Fruit fly (Drosophila melanogaster) whole organism, wandering third instar larva: ENCODE measurements around the gene AnxB9.

Source experiments
- Abd-B ChIP-seq: fragments of >200 bp; optimal IDR thresholded peaks from 2 replicates; lab custom pipeline; 2017; ENCODE audit warnings: missing biosample characterization, missing genetic modification characterization
- CG32264 ChIP-seq: fragments of 200-800 bp; sonication (Bioruptor generic); optimal IDR thresholded peaks from 2 replicates; lab custom pipeline; 2016; ENCODE audit warnings: missing biosample characterization, missing genetic modification characterization
- CG9705 ChIP-seq: fragments of 200-800 bp; sonication (Bioruptor generic); optimal IDR thresholded peaks from 2 replicates; lab custom pipeline; 2018; ENCODE audit warnings: missing biosample characterization, mild to moderate bottlenecking, missing genetic modification characterization
- CrebA ChIP-seq: fragments of 200-800 bp; sonication (Bioruptor generic); optimal IDR thresholded peaks from 2 replicates; lab custom pipeline; 2016; ENCODE audit warnings: missing biosample characterization, mild to moderate bottlenecking, missing genetic modification characterization, borderline replicate concordance
- Dfd ChIP-seq: fragments of >200 bp; optimal IDR thresholded peaks from 2 replicates; lab custom pipeline; 2017; ENCODE audit warnings: missing biosample characterization, missing genetic modification characterization
- Dif ChIP-seq: fragments of 200-275, 200-300 bp; sonication (Bioruptor generic); optimal IDR thresholded peaks from 2 replicates; lab custom pipeline; 2018; ENCODE audit warnings: missing biosample characterization, missing genetic modification characterization; ENCODE audit not compliant: partially characterized antibody
- GATAd ChIP-seq: sonication (Bioruptor generic); optimal IDR thresholded peaks from 2 replicates; lab custom pipeline; 2016; ENCODE audit warnings: missing biosample characterization, missing genetic modification characterization
- HLH106 ChIP-seq: fragments of 200-800 bp; optimal IDR thresholded peaks from 3 replicates; lab custom pipeline; 2019; ENCODE audit warnings: missing biosample characterization, mild to moderate bottlenecking, missing genetic modification characterization, moderate library complexity
- Hnf4 ChIP-seq: fragments of 200-800 bp; sonication (Bioruptor generic); optimal IDR thresholded peaks from 2 replicates; lab custom pipeline; 2016; ENCODE audit warnings: missing biosample characterization, mild to moderate bottlenecking, missing genetic modification characterization
- Hr78 ChIP-seq: fragments of >200 bp; optimal IDR thresholded peaks from 2 replicates; lab custom pipeline; 2017; ENCODE audit warnings: missing biosample characterization, missing genetic modification characterization
- Hr83 ChIP-seq: fragments of 200-300 bp; sonication (Bioruptor generic); optimal IDR thresholded peaks from 2 replicates; lab custom pipeline; 2016; ENCODE audit warnings: missing biosample characterization, mild to moderate bottlenecking, missing genetic modification characterization, moderate library complexity; ENCODE audit not compliant: poor library complexity, severe bottlenecking
- Jra ChIP-seq: sonication (Bioruptor generic); optimal IDR thresholded peaks from 2 replicates; lab custom pipeline; 2016; ENCODE audit warnings: missing biosample characterization, missing genetic modification characterization
- Mio ChIP-seq: sonication (Bioruptor generic); optimal IDR thresholded peaks from 2 replicates; lab custom pipeline; 2016; ENCODE audit warnings: missing biosample characterization, missing genetic modification characterization
- Myc ChIP-seq: fragments of >200 bp; optimal IDR thresholded peaks from 2 replicates; lab custom pipeline; 2017
- N ChIP-seq: fragments of >200 bp; optimal IDR thresholded peaks from 2 replicates; lab custom pipeline; 2018; ENCODE audit warnings: missing biosample characterization, missing external identifiers, missing genetic modification characterization
- OdsH ChIP-seq: fragments of 200-800 bp; sonication (Bioruptor generic); optimal IDR thresholded peaks from 2 replicates; lab custom pipeline; 2016; ENCODE audit warnings: missing biosample characterization, mild to moderate bottlenecking, missing genetic modification characterization
- Rel ChIP-seq, 2 experiments: fragments of 200-800 bp; sonication (Bioruptor generic) in 1 of 2; optimal IDR thresholded peaks; 2 replicates in 1 of 2; 3 replicates in 1 of 2; lab custom pipeline; 2016 to 2019; ENCODE audit warnings: mild to moderate bottlenecking in 2 of 2, missing biosample characterization in 2 of 2, missing genetic modification characterization in 2 of 2, moderate library complexity in 1 of 2
- Sp1 ChIP-seq: fragments of 200-800 bp; sonication (Bioruptor generic); optimal IDR thresholded peaks from 3 replicates; lab custom pipeline; 2019; ENCODE audit warnings: missing biosample characterization, mild to moderate bottlenecking, missing genetic modification characterization, moderate library complexity
- br ChIP-seq: fragments of 200-800 bp; sonication (Bioruptor generic); optimal IDR thresholded peaks from 2 replicates; lab custom pipeline; 2016; ENCODE audit warnings: missing biosample characterization, missing genetic modification characterization
- brk ChIP-seq: fragments of 200-800 bp; sonication (Bioruptor generic); optimal IDR thresholded peaks from 2 replicates; lab custom pipeline; 2016; ENCODE audit warnings: missing biosample characterization, mild to moderate bottlenecking, missing genetic modification characterization
- dl ChIP-seq, 2 experiments: fragments of 175-275, 200-275 bp in 1 of 2; fragments of 200-275 bp in 1 of 2; sonication (Bioruptor generic); optimal IDR thresholded peaks; lab custom pipeline; 2018; ENCODE audit warnings: mild to moderate bottlenecking in 2 of 2, missing biosample characterization in 2 of 2, missing genetic modification characterization in 2 of 2, moderate library complexity in 2 of 2; ENCODE audit not compliant: partially characterized antibody in 2 of 2, insufficient read depth in 1 of 2
- dmrt93B ChIP-seq: fragments of 200-800 bp; sonication (Bioruptor generic); optimal IDR thresholded peaks from 2 replicates; lab custom pipeline; 2018; ENCODE audit warnings: missing biosample characterization, mild to moderate bottlenecking, missing genetic modification characterization
- dsf ChIP-seq: sonication (Bioruptor generic); optimal IDR thresholded peaks from 2 replicates; lab custom pipeline; 2016; ENCODE audit warnings: missing biosample characterization, missing genetic modification characterization, borderline replicate concordance
- ey ChIP-seq: fragments of 200-800 bp; sonication (Bioruptor generic); optimal IDR thresholded peaks from 2 replicates; lab custom pipeline; 2016; ENCODE audit warnings: missing biosample characterization, missing genetic modification characterization
- foxo ChIP-seq, 2 experiments: fragments of 200-800 bp; sonication (Bioruptor generic); optimal IDR thresholded peaks; 2 replicates in 1 of 2; 3 replicates in 1 of 2; lab custom pipeline; 2016 to 2017; ENCODE audit warnings: missing biosample characterization in 2 of 2, missing genetic modification characterization in 2 of 2
- fru ChIP-seq: fragments of 200-800 bp; sonication (Bioruptor generic); optimal IDR thresholded peaks from 3 replicates; lab custom pipeline; 2016; ENCODE audit warnings: missing biosample characterization, mild to moderate bottlenecking, missing genetic modification characterization
- h ChIP-seq: fragments of 200-800 bp; sonication (Bioruptor generic); optimal IDR thresholded peaks from 3 replicates; lab custom pipeline; 2016; ENCODE audit warnings: missing biosample characterization, mild to moderate bottlenecking, missing genetic modification characterization
- jim ChIP-seq: fragments of 175-275, 200-325 bp; sonication (Bioruptor generic); optimal IDR thresholded peaks from 2 replicates; lab custom pipeline; 2016; ENCODE audit warnings: missing biosample characterization, mild to moderate bottlenecking, missing genetic modification characterization
- lola ChIP-seq: fragments of >200 bp; optimal IDR thresholded peaks from 2 replicates; lab custom pipeline; 2017; ENCODE audit warnings: missing biosample characterization, missing genetic modification characterization
- pan ChIP-seq: fragments of >200 bp; optimal IDR thresholded peaks from 2 replicates; lab custom pipeline; 2017
- psq ChIP-seq: fragments of 200-800 bp; sonication (Bioruptor generic); optimal IDR thresholded peaks from 3 replicates; lab custom pipeline; 2017; ENCODE audit warnings: missing biosample characterization, mild to moderate bottlenecking, missing genetic modification characterization, moderate library complexity
- rgr ChIP-seq: fragments of 200-800 bp; sonication (Bioruptor generic); optimal IDR thresholded peaks from 3 replicates; lab custom pipeline; 2016; ENCODE audit warnings: missing biosample characterization, mild to moderate bottlenecking, missing genetic modification characterization
- sage ChIP-seq: fragments of 200-800 bp; sonication (Bioruptor generic); optimal IDR thresholded peaks from 2 replicates; lab custom pipeline; 2016; ENCODE audit warnings: missing biosample characterization, mild to moderate bottlenecking, missing genetic modification characterization
- sv ChIP-seq: fragments of 200-800 bp; sonication (Bioruptor generic); optimal IDR thresholded peaks from 3 replicates; lab custom pipeline; 2016; ENCODE audit warnings: missing biosample characterization, missing genetic modification characterization
- tai ChIP-seq: sonication (Bioruptor generic); optimal IDR thresholded peaks from 2 replicates; lab custom pipeline; 2016; ENCODE audit warnings: missing biosample characterization, missing genetic modification characterization
- usp ChIP-seq: fragments of >200 bp; optimal IDR thresholded peaks from 2 replicates; lab custom pipeline; 2017; ENCODE audit warnings: missing biosample characterization, missing genetic modification characterization
- woc ChIP-seq: sonication (Bioruptor generic); optimal IDR thresholded peaks from 2 replicates; lab custom pipeline; 2016; ENCODE audit warnings: missing biosample characterization, mild to moderate bottlenecking, missing genetic modification characterization

Gene AnxB9

DNA sequence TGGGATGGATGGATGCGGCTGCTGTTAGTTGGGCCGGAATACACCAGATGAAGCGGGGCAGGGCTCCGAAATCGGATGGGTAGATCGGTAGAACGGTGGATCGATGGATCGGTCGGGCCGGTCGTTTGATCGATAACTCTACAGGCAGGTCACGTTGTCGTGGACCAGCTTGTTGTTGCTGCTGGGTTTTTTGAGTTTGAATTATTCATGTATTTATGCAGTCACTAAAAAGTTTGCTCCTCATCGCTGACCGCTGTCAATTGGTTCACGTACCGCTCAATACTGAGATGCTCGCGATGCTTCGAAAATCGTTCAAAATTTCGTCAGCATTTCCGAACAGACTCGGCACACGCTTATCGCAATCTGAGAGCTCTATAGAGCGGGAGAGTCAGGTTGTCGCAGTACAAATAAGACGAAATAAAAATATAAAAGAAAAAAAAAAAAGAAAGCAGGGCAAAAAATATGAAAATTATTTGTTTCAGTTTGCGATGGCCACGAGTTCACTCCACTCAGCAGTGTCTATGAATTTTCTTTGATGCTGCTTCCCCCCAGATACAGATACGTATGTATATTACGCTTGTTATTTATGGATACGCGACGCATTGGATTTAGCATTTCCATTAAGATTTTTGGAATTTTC, 41.0 kb upstream of the AnxB9 start, which contains the start of gene peg:
peg (minus strand) TSS at position 262 of the 640 bp plus-strand sequence.
- TF ChIP-seq sage (GFP tag; lab: Kevin White, UChicago) (peak; percentile 9), CrebA (GFP tag; lab: Kevin White, UChicago) (peak; percentile 68), brk (GFP tag; lab: Kevin White, UChicago) (no peak), Dfd (no peak), Sp1 (peak; percentile 72), br (peak; percentile 37), HLH106 (peak; percentile 9), sv (GFP tag; lab: Kevin White, UChicago) (no peak), Rel (GFP tag; optimal IDR thresholded peaks at IDR 0.05; lab: Kevin White, UChicago) (peak; percentile 84), Rel (tag; optimal IDR thresholded peaks at IDR 0.05; lab: Kevin White, UChicago) (no peak)

- TF ChIP-seq jim (GFP tag; lab: Kevin White, UChicago) (no peak), GATAd (GFP tag; lab: Kevin White, UChicago) (no peak), N (GFP tag; lab: Kevin White, UChicago) (no peak), brk (GFP tag; lab: Kevin White, UChicago) (no peak), fru (GFP tag; lab: Kevin White, UChicago) (no peak), ey (GFP tag; lab: Kevin White, UChicago) (no peak), CrebA (GFP tag; lab: Kevin White, UChicago) (no peak), lola (GFP tag; lab: Kevin White, UChicago) (no peak), woc (GFP tag; lab: Kevin White, UChicago) (no peak), sv (GFP tag; lab: Kevin White, UChicago) (no peak), Abd-B (GFP tag; lab: Kevin White, UChicago) (no peak), dl (GFP tag; optimal IDR thresholded peaks at IDR 0.05; lab: Kevin White, UChicago; ENCODE audit: insufficient read depth in 1 of 2, partially characterized antibody in 2 of 2) (no peak), Rel (GFP tag; optimal IDR thresholded peaks at IDR 0.05; lab: Kevin White, UChicago) (no peak), Rel (tag; optimal IDR thresholded peaks at IDR 0.05; lab: Kevin White, UChicago) (no peak), foxo (GFP tag; optimal IDR thresholded peaks at IDR 0.05; lab: Kevin White, UChicago) (no peak), CG9705 (GFP tag; lab: Kevin White, UChicago) (no peak), Myc (no peak)
Measured at dm6 chr3R:21025508-21025907, 39.5 kb upstream of the AnxB9 start.

- no peak for TF ChIP-seq Dif (GFP tag; lab: Kevin White, UChicago)
- TF ChIP-seq ey (GFP tag; lab: Kevin White, UChicago): no peak
- TF ChIP-seq woc (GFP tag; lab: Kevin White, UChicago): no peak
- TF ChIP-seq fru (GFP tag; lab: Kevin White, UChicago): no peak
- no peak for TF ChIP-seq Abd-B (GFP tag; lab: Kevin White, UChicago)
- TF ChIP-seq usp (GFP tag; lab: Kevin White, UChicago): no peak
- no peak for TF ChIP-seq br
- TF ChIP-seq CrebA (GFP tag; lab: Kevin White, UChicago): no peak
- no peak for TF ChIP-seq psq
- TF ChIP-seq rgr (GFP tag; lab: Kevin White, UChicago): no peak
- TF ChIP-seq Dfd: no peak
- no peak for TF ChIP-seq Jra (GFP tag; lab: Kevin White, UChicago)
- TF ChIP-seq Mio (GFP tag; lab: Kevin White, UChicago): no peak
- no peak for TF ChIP-seq GATAd (GFP tag; lab: Kevin White, UChicago)
- no peak for TF ChIP-seq tai
- no peak for TF ChIP-seq CG32264 (GFP tag; lab: Kevin White, UChicago)
- no peak for TF ChIP-seq N (GFP tag; lab: Kevin White, UChicago)
- no peak for TF ChIP-seq h
- TF ChIP-seq dmrt93B (GFP tag; lab: Kevin White, UChicago): no peak
Measured at dm6 chr3R:21042399-21042798, 22.6 kb upstream of the AnxB9 start, which contains the start of gene Dhc93AB. Gene Dhc93AB, minus strand, starts transcription at chr3R:21042499.

dm6 chr3R:21043549-21044118, 21.4 kb upstream of the AnxB9 start, which contains the start of gene CG12278:
Gene CG12278, plus strand, starts transcription at chr3R:21044068.
- TF ChIP-seq CG32264 (GFP tag; lab: Kevin White, UChicago) (no peak), dl (GFP tag; optimal IDR thresholded peaks at IDR 0.05; lab: Kevin White, UChicago; ENCODE audit: insufficient read depth in 1 of 2, partially characterized antibody in 2 of 2) (no peak), Hr83 (no peak), rgr (GFP tag; lab: Kevin White, UChicago) (no peak), CG9705 (GFP tag; lab: Kevin White, UChicago) (no peak), dsf (GFP tag; lab: Kevin White, UChicago) (no peak), sv (GFP tag; lab: Kevin White, UChicago) (no peak), N (GFP tag; lab: Kevin White, UChicago) (no peak), Dif (GFP tag; lab: Kevin White, UChicago) (no peak), Abd-B (GFP tag; lab: Kevin White, UChicago) (no peak), CrebA (GFP tag; lab: Kevin White, UChicago) (no peak), foxo (GFP tag; optimal IDR thresholded peaks at IDR 0.05; lab: Kevin White, UChicago) (no peak), jim (GFP tag; lab: Kevin White, UChicago) (no peak), Hnf4 (GFP tag; lab: Kevin White, UChicago) (no peak), Dfd (no peak), Hr78 (GFP tag; lab: Kevin White, UChicago) (no peak), pan (lab: Kevin White, UChicago) (no peak), OdsH (GFP tag; lab: Kevin White, UChicago) (no peak), HLH106 (no peak)
